Fruit fly (Drosophila melanogaster) whole organism, embryonic: ENCODE measurements around the gene ND-24L.

ENCODE experiments used
- BEAF-32 ChIP-seq: fragments of 200-800 bp; sonication (Bioruptor generic); optimal IDR thresholded peaks from 3 replicates; lab custom pipeline; 2017; ENCODE audit warnings: missing biosample characterization, missing genetic modification characterization, mild to moderate bottlenecking, moderate library complexity, missing genetic modification reagents
- CG10274 ChIP-seq: fragments of 200-800 bp; sonication (Bioruptor generic); optimal IDR thresholded peaks from 3 replicates; lab custom pipeline; 2017; ENCODE audit warnings: missing biosample characterization, mild to moderate bottlenecking, missing genetic modification characterization
- CG10565 ChIP-seq: fragments of 200-800 bp; sonication (Bioruptor generic); optimal IDR thresholded peaks from 3 replicates; lab custom pipeline; 2016; ENCODE audit warnings: missing biosample characterization, mild to moderate bottlenecking, missing genetic modification characterization
- CG12299 ChIP-seq: fragments of 200-800 bp; sonication (Bioruptor generic); optimal IDR thresholded peaks from 2 replicates; lab custom pipeline; 2018; ENCODE audit warnings: missing biosample characterization, mild to moderate bottlenecking, missing genetic modification characterization
- CG14014 ChIP-seq: fragments of 200-800 bp; sonication (Bioruptor generic); IDR thresholded peaks from 2 replicates; pipeline ENCODE4 v1.3.6; 2022; ENCODE audit warnings: missing biosample characterization, missing genetic modification characterization
- CG17328 ChIP-seq: fragments of 200-800 bp; sonication (Bioruptor generic); IDR thresholded peaks from 2 replicates; pipeline ENCODE4 v1.3.6; 2022; ENCODE audit warnings: missing biosample characterization, missing genetic modification characterization
- CG30431 ChIP-seq: fragments of 200-800 bp; sonication (Bioruptor generic); optimal IDR thresholded peaks from 2 replicates; lab custom pipeline; 2017; ENCODE audit warnings: missing biosample characterization, missing genetic modification characterization
- CG32767 ChIP-seq: fragments of 200-800 bp; sonication (Bioruptor generic); IDR thresholded peaks from 2 replicates; pipeline ENCODE4 v1.3.6; 2022; ENCODE audit warnings: missing biosample characterization, missing genetic modification characterization
- CG33213 ChIP-seq: fragments of 200-800 bp; sonication (Bioruptor generic); optimal IDR thresholded peaks from 3 replicates; lab custom pipeline; 2016; ENCODE audit warnings: missing biosample characterization, missing genetic modification characterization
- CG33557 ChIP-seq: fragments of 200-800 bp; sonication (Bioruptor generic); optimal IDR thresholded peaks from 2 replicates; lab custom pipeline; 2019; ENCODE audit warnings: missing biosample characterization, mild to moderate bottlenecking, missing genetic modification characterization, moderate library complexity
- CG4404 ChIP-seq: fragments of 200-800 bp; sonication (Bioruptor generic); IDR thresholded peaks from 2 replicates; pipeline ENCODE4 v1.3.6; 2022; ENCODE audit warnings: missing biosample characterization, missing genetic modification characterization
- CG6654 ChIP-seq: fragments of 200-800 bp; sonication (Bioruptor generic); optimal IDR thresholded peaks from 2 replicates; lab custom pipeline; 2017; ENCODE audit warnings: missing biosample characterization, mild to moderate bottlenecking, missing genetic modification characterization
- CG6813 ChIP-seq: fragments of 200-800 bp; sonication (Bioruptor generic); optimal IDR thresholded peaks from 2 replicates; lab custom pipeline; 2017; ENCODE audit warnings: missing biosample characterization, missing genetic modification characterization, mild to moderate bottlenecking, moderate library complexity, missing genetic modification reagents
- CG7372 ChIP-seq: fragments of 200-800 bp; sonication (Bioruptor generic); IDR thresholded peaks from 2 replicates; pipeline ENCODE4 v1.3.6; 2022; ENCODE audit warnings: missing biosample characterization, missing genetic modification characterization
- CG7556 ChIP-seq: fragments of 200-800 bp; sonication (Bioruptor generic); optimal IDR thresholded peaks from 2 replicates; lab custom pipeline; 2017; ENCODE audit warnings: missing biosample characterization, mild to moderate bottlenecking, missing genetic modification characterization
- CG7839 ChIP-seq: fragments of 200-800 bp; sonication (Bioruptor generic); optimal IDR thresholded peaks from 3 replicates; lab custom pipeline; 2018; ENCODE audit warnings: missing biosample characterization, mild to moderate bottlenecking, missing genetic modification characterization, moderate library complexity
- CG7928 ChIP-seq: fragments of 200-800 bp; sonication (Bioruptor generic); optimal IDR thresholded peaks from 2 replicates; lab custom pipeline; 2017; ENCODE audit warnings: missing biosample characterization, mild to moderate bottlenecking, missing genetic modification characterization
- Dad ChIP-seq: fragments of 200-800 bp; sonication (Bioruptor generic); optimal IDR thresholded peaks from 3 replicates; lab custom pipeline; 2016; ENCODE audit warnings: missing biosample characterization, missing genetic modification characterization
- Dll ChIP-seq: fragments of 200-800 bp; sonication (Bioruptor generic); IDR thresholded peaks from 4 replicates; pipeline ENCODE4 v1.3.6; 2022; ENCODE audit warnings: missing biosample characterization, missing genetic modification characterization; ENCODE audit not compliant: partially characterized antibody
- Drgx ChIP-seq: fragments of 200-800 bp; sonication (Bioruptor generic); IDR thresholded peaks from 2 replicates; pipeline ENCODE4 v1.3.6; 2022; ENCODE audit warnings: missing biosample characterization, missing genetic modification characterization
- Ets65A ChIP-seq: fragments of 200-800 bp; sonication (Bioruptor generic); peaks from one replicate; lab custom pipeline; 2016; ENCODE audit warnings: missing biosample characterization, missing genetic modification characterization
- Fer2 ChIP-seq: fragments of 200-800 bp; sonication (Bioruptor generic); optimal IDR thresholded peaks from 2 replicates; lab custom pipeline; 2018; ENCODE audit warnings: missing biosample characterization, mild to moderate bottlenecking, missing genetic modification characterization, moderate library complexity
- HLHmδ ChIP-seq: fragments of 200-800 bp; sonication (Bioruptor generic); optimal IDR thresholded peaks from 2 replicates; lab custom pipeline; 2018; ENCODE audit warnings: missing biosample characterization, mild to moderate bottlenecking, missing genetic modification characterization, moderate library complexity
- Ravus ChIP-seq: fragments of 200-800 bp; sonication (Bioruptor generic); IDR thresholded peaks from 2 replicates; pipeline ENCODE4 v1.3.6; 2022; ENCODE audit warnings: missing biosample characterization, missing genetic modification characterization
- Sry-β ChIP-seq: fragments of 200-800 bp; sonication (Bioruptor generic); optimal IDR thresholded peaks from 2 replicates; lab custom pipeline; 2018; ENCODE audit warnings: missing biosample characterization, mild to moderate bottlenecking, missing genetic modification characterization, moderate library complexity
- Vsx1 ChIP-seq: fragments of 200-800 bp; sonication (Bioruptor generic); optimal IDR thresholded peaks from 2 replicates; lab custom pipeline; 2017; ENCODE audit warnings: missing biosample characterization, mild to moderate bottlenecking, missing genetic modification characterization, missing genetic modification reagents
- Xrp1 ChIP-seq: fragments of 200-800 bp; sonication (Bioruptor generic); IDR thresholded peaks from 2 replicates; pipeline ENCODE4 v1.3.6; 2022; ENCODE audit warnings: missing biosample characterization, missing genetic modification characterization
- abd-A ChIP-seq: fragments of 200-800 bp; sonication (Bioruptor generic); optimal IDR thresholded peaks from 3 replicates; lab custom pipeline; 2019; ENCODE audit warnings: missing biosample characterization, mild to moderate bottlenecking, missing genetic modification characterization, moderate library complexity
- ato ChIP-seq: fragments of 200-800 bp; sonication (Bioruptor generic); IDR thresholded peaks from 2 replicates; pipeline ENCODE4 v1.3.6; 2022; ENCODE audit warnings: missing biosample characterization, missing genetic modification characterization; ENCODE audit not compliant: partially characterized antibody
- cg ChIP-seq: fragments of 200-800 bp; sonication (Bioruptor generic); optimal IDR thresholded peaks from 3 replicates; lab custom pipeline; 2019; ENCODE audit warnings: missing biosample characterization, mild to moderate bottlenecking, missing genetic modification characterization, moderate library complexity
- chn ChIP-seq: fragments of 200-800 bp; sonication (Bioruptor generic); optimal IDR thresholded peaks from 2 replicates; lab custom pipeline; 2016; ENCODE audit warnings: missing biosample characterization, missing genetic modification characterization
- dm ChIP-seq: fragments of 200-800 bp; sonication (Bioruptor generic); optimal IDR thresholded peaks from 3 replicates; lab custom pipeline; 2016; ENCODE audit warnings: missing biosample characterization, missing genetic modification characterization
- dmrt11E ChIP-seq: fragments of 200-800 bp; sonication (Bioruptor generic); optimal IDR thresholded peaks from 3 replicates; lab custom pipeline; 2018; ENCODE audit warnings: missing biosample characterization, mild to moderate bottlenecking, missing genetic modification characterization, moderate library complexity
- eyg ChIP-seq: fragments of 200-800 bp; sonication (Bioruptor generic); optimal IDR thresholded peaks from 3 replicates; lab custom pipeline; 2016; ENCODE audit warnings: missing biosample characterization, missing genetic modification characterization
- fu2 ChIP-seq: fragments of 200-800 bp; sonication (Bioruptor generic); optimal IDR thresholded peaks from 2 replicates; lab custom pipeline; 2016; ENCODE audit warnings: missing biosample characterization, missing genetic modification characterization
- inv ChIP-seq: fragments of 200-800 bp; sonication (Bioruptor generic); IDR thresholded peaks from 2 replicates; pipeline ENCODE4 v1.3.6; 2022; ENCODE audit warnings: missing biosample characterization, missing genetic modification characterization; ENCODE audit not compliant: partially characterized antibody
- lola ChIP-seq, 3 experiments: fragments of >200 bp in 2 of 3; fragments of 200-800 bp in 1 of 3; sonication (Bioruptor generic) in 1 of 3; optimal IDR thresholded peaks; 2 replicates each; lab custom pipeline; 2017 to 2019; ENCODE audit warnings: missing biosample characterization in 3 of 3, missing genetic modification characterization in 3 of 3, mild to moderate bottlenecking in 1 of 3, moderate library complexity in 1 of 3
- nau ChIP-seq: fragments of 200-800 bp; sonication (Bioruptor generic); optimal IDR thresholded peaks from 3 replicates; lab custom pipeline; 2017; ENCODE audit warnings: missing biosample characterization, mild to moderate bottlenecking, missing genetic modification characterization, missing genetic modification reagents
- odd ChIP-seq: fragments of 200-800 bp; sonication (Bioruptor generic); optimal IDR thresholded peaks from 2 replicates; lab custom pipeline; 2017; ENCODE audit warnings: missing biosample characterization, mild to moderate bottlenecking, missing genetic modification characterization
- org-1 ChIP-seq: fragments of 200-800 bp; sonication (Bioruptor generic); optimal IDR thresholded peaks from 2 replicates; lab custom pipeline; 2017; ENCODE audit warnings: missing biosample characterization, missing genetic modification characterization
- pb ChIP-seq: fragments of 200-800 bp; sonication (Bioruptor generic); optimal IDR thresholded peaks from 3 replicates; lab custom pipeline; 2016; ENCODE audit warnings: missing biosample characterization, missing genetic modification characterization
- pho ChIP-seq: fragments of 200-800 bp; sonication (Bioruptor generic); optimal IDR thresholded peaks from 2 replicates; lab custom pipeline; 2016; ENCODE audit warnings: missing biosample characterization, missing genetic modification characterization
- pum ChIP-seq: fragments of 200-800 bp; sonication (Bioruptor generic); optimal IDR thresholded peaks from 2 replicates; lab custom pipeline; 2016; ENCODE audit warnings: missing biosample characterization, missing genetic modification characterization
- scrt ChIP-seq: fragments of 200-800 bp; sonication (Bioruptor generic); optimal IDR thresholded peaks from 2 replicates; lab custom pipeline; 2018; ENCODE audit warnings: missing biosample characterization, mild to moderate bottlenecking, missing genetic modification characterization, moderate library complexity
- sens-2 ChIP-seq: fragments of 200-800 bp; sonication (Bioruptor generic); IDR thresholded peaks from 2 replicates; pipeline ENCODE4 v1.3.6; 2022; ENCODE audit warnings: missing biosample characterization, missing genetic modification characterization
- shn ChIP-seq: fragments of 200-800 bp; sonication (Bioruptor generic); optimal IDR thresholded peaks from 3 replicates; lab custom pipeline; 2016; ENCODE audit warnings: missing biosample characterization, missing genetic modification characterization
- sna ChIP-seq: fragments of 200-800 bp; sonication (Bioruptor generic); IDR thresholded peaks from 2 replicates; pipeline ENCODE4 v1.3.6; 2022; ENCODE audit warnings: missing biosample characterization, missing genetic modification characterization; ENCODE audit not compliant: partially characterized antibody
- sr ChIP-seq: fragments of 200-800 bp; sonication (Bioruptor generic); IDR thresholded peaks from 3 replicates; pipeline ENCODE4 v1.3.6; 2022; ENCODE audit warnings: missing biosample characterization, missing genetic modification characterization
- ttk ChIP-seq: fragments of 200-800 bp; sonication (Bioruptor generic); IDR thresholded peaks from 2 replicates; pipeline ENCODE4 v2.1.2; 2022; ENCODE audit warnings: missing biosample characterization, missing genetic modification characterization
- vvl ChIP-seq: fragments of 200-800 bp; sonication (Bioruptor generic); IDR thresholded peaks from 2 replicates; pipeline ENCODE4 v1.3.6; 2022; ENCODE audit warnings: missing biosample characterization, missing genetic modification characterization
- z ChIP-seq: fragments of 200-800 bp; sonication (Bioruptor generic); IDR thresholded peaks from 3 replicates; pipeline ENCODE4 v1.3.6; 2022; ENCODE audit warnings: missing biosample characterization, missing genetic modification characterization

ND-24L gene

DNA sequence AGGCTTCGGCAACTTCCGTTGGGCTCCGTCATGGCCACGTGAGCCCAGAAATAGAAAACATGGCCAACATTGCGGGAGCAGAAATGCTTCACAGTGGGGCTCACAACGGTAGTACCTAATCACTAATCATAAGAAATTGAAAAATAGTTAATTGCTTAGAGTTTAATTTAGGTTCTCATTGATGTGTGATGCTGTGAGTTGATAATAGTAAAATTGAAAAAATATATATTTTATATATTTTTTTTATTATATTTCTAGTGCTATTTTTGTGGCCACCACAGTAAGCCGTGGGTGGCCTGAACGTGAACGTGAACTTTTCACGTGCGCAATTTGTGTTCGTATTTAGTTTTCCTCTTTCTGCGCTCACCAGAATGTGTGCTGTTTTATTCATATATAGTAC lies 10.1 kb downstream of the ND-24L start (continued):
- TF ChIP-seq CG33557 (GFP tag; lab: Kevin White, UChicago) (no peak), sens-2 (GFP tag; lab: Robert Waterston, UW) (no peak), BEAF-32 (no peak), odd (GFP tag; lab: Kevin White, UChicago) (peak; percentile 2), cg (no peak), pum (GFP tag; lab: Kevin White, UChicago) (no peak), z (GFP tag; lab: Robert Waterston, UW) (no peak), dmrt11E (tag; lab: Kevin White, UChicago) (no peak), abd-A (tag; lab: Kevin White, UChicago) (no peak), HLHmδ (GFP tag; lab: Kevin White, UChicago) (no peak), inv (GFP tag; lab: Robert Waterston, UW) (no peak), CG6654 (GFP tag; lab: Kevin White, UChicago) (peak; percentile 14), CG7556 (GFP tag; lab: Kevin White, UChicago) (peak; percentile 62), CG7928 (no peak), CG10565 (GFP tag; lab: Kevin White, UChicago) (no peak), Sry-β (no peak), CG14014 (peak; percentile 20; the same call in 1 of the 2 replicates), Fer2 (no peak), pho (GFP tag; lab: Kevin White, UChicago) (no peak), Ravus (GFP tag; lab: Robert Waterston, UW) (no peak), CG30431 (GFP tag; lab: Kevin White, UChicago) (no peak), sna (GFP tag; lab: Robert Waterston, UW) (no peak), sr (GFP tag; lab: Robert Waterston, UW) (no peak), dm (GFP tag; lab: Kevin White, UChicago) (no peak), CG6813 (peak; percentile 40), nau (GFP tag; lab: Kevin White, UChicago) (peak; percentile 6), Vsx1 (GFP tag; lab: Kevin White, UChicago) (no peak), Drgx (GFP tag; lab: Robert Waterston, UW) (no peak), Dll (GFP tag; lab: Robert Waterston, UW) (no peak), CG17328 (0 out of 2 replicates have a peak, but pooled peaks have one; percentile 45), Xrp1 (GFP tag; lab: Robert Waterston, UW) (peak; percentile 75; the same call in 1 of the 2 replicates), pb (GFP tag; lab: Kevin White, UChicago) (no peak), scrt (GFP tag; lab: Kevin White, UChicago) (peak; percentile 36), ttk (GFP tag; lab: Robert Waterston, UW) (0 out of 2 replicates have a peak, but pooled peaks have one; percentile 31), CG33213 (GFP tag; lab: Kevin White, UChicago) (no peak), shn (no peak), CG12299 (tag; lab: Kevin White, UChicago) (peak; percentile 25), Dad (GFP tag; lab: Kevin White, UChicago) (no peak), eyg (no peak), Ets65A (GFP tag; lab: Kevin White, UChicago) (no peak), lola (GFP tag; optimal IDR thresholded peaks at IDR 0.05; lab: Kevin White, UChicago) (no peak), CG7839 (tag; lab: Kevin White, UChicago) (peak; percentile 40), ato (GFP tag; lab: Robert Waterston, UW) (no peak), CG32767 (GFP tag; lab: Robert Waterston, UW) (0 out of 2 replicates have a peak, but pooled peaks have one; percentile 23), vvl (GFP tag; lab: Robert Waterston, UW) (peak; percentile 73), CG4404 (GFP tag; lab: Robert Waterston, UW) (peak; percentile 32; the same call in 1 of the 2 replicates), CG7372 (GFP tag; lab: Robert Waterston, UW) (0 out of 2 replicates have a peak, but pooled peaks have one; percentile 51), org-1 (GFP tag; lab: Kevin White, UChicago) (peak; percentile 18), CG10274 (GFP tag; lab: Kevin White, UChicago) (no peak), chn (GFP tag; lab: Kevin White, UChicago) (no peak), fu2 (GFP tag; lab: Kevin White, UChicago) (no peak)
